Worm (Caenorhabditis elegans) whole organism, L1 larva: ENCODE measurements around the gene Y53F4B.27.

ENCODE experiments used
- efl-3 ChIP-seq: fragments of 200-800 bp; sonication (Bioruptor generic); optimal IDR thresholded peaks from 2 replicates; lab custom pipeline; 2018; ENCODE audit warnings: mild to moderate bottlenecking, missing genetic modification characterization, missing compliant biosample characterization
- fos-1 ChIP-seq: fragments of 150-350 bp; optimal IDR thresholded peaks from 2 replicates; lab custom pipeline; 2014; ENCODE audit warnings: missing biosample characterization, missing genetic modification characterization
- jun-1 ChIP-seq: fragments of 150-350 bp; optimal IDR thresholded peaks from 2 replicates; lab custom pipeline; 2014; ENCODE audit warnings: missing biosample characterization, missing genetic modification reagents, missing genetic modification characterization
- lin-13 ChIP-seq: fragments of 150-350 bp; optimal IDR thresholded peaks from 2 replicates; lab custom pipeline; 2014; ENCODE audit warnings: missing biosample characterization, missing genetic modification reagents, missing genetic modification characterization
- lir-3 ChIP-seq: sonication (generic microtip); optimal IDR thresholded peaks from 2 replicates; lab custom pipeline; 2016; ENCODE audit warnings: mild to moderate bottlenecking, missing genetic modification characterization, moderate library complexity, missing compliant biosample characterization; ENCODE audit not compliant: poor library complexity
- mep-1 ChIP-seq: fragments of 150-350 bp; optimal IDR thresholded peaks from 2 replicates; lab custom pipeline; 2014; ENCODE audit warnings: missing biosample characterization, missing genetic modification characterization
- nhr-11 ChIP-seq: fragments of 150-350 bp; optimal IDR thresholded peaks from 2 replicates; lab custom pipeline; 2014; ENCODE audit warnings: missing biosample characterization, missing genetic modification characterization
- nhr-19 ChIP-seq: fragments of 200-800 bp; sonication (Bioruptor generic); conservative IDR thresholded peaks from 2 replicates; pipeline ENCODE4 v1.3.6; 2022; ENCODE audit warnings: missing genetic modification characterization, missing compliant biosample characterization
- nhr-237 ChIP-seq: fragments of 150-350 bp; optimal IDR thresholded peaks from 2 replicates; lab custom pipeline; 2014; ENCODE audit warnings: missing biosample characterization, missing genetic modification characterization
- pqm-1 ChIP-seq: sonication (generic microtip); optimal IDR thresholded peaks from 3 replicates; lab custom pipeline; 2017; ENCODE audit warnings: missing biosample characterization, missing genetic modification characterization
- vab-15 ChIP-seq: sonication (generic microtip); optimal IDR thresholded peaks from 2 replicates; lab custom pipeline; 2017; ENCODE audit warnings: missing genotype, mild to moderate bottlenecking, missing genetic modification characterization, missing compliant biosample characterization
- zag-1 ChIP-seq: fragments of 150-350 bp; optimal IDR thresholded peaks from 2 replicates; lab custom pipeline; 2014; ENCODE audit warnings: missing biosample characterization, missing genetic modification characterization

DNA sequence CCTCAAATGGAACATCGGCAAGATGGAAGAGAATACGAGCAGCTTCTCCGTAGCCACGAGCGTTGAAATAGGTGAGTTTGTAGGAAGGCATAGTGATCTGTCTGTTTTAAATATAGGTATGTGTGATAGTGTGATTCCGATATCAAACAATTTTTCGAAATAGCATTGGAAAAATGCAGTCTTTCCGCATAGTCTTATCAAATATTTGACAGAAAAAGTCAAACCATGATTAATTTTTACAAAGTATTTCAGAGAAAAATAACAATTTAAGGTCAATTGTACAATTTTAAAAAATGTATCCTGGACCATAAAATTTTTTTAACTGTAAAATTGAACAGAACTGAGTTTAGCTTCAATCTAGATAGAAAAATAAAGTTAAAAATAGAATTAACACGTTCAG, 18.8 kb downstream of the Y53F4B.27 start, which contains the start of gene gst-26:
- no peak for TF ChIP-seq pqm-1 (tag; lab: Kevin White, UChicago)
- no peak for TF ChIP-seq nhr-237 (tag; lab: Kevin White, UChicago)
- no peak for TF ChIP-seq nhr-11
- TF ChIP-seq fos-1 (tag; lab: Kevin White, UChicago): no peak
- no peak for TF ChIP-seq lin-13 (GFP tag; lab: Kevin White, UChicago)
- TF ChIP-seq mep-1 (tag; lab: Kevin White, UChicago): no peak
- TF ChIP-seq efl-3: no peak
- TF ChIP-seq jun-1 (tag; lab: Kevin White, UChicago): no peak
- TF ChIP-seq nhr-19 (GFP tag; lab: Robert Waterston, UW): no peak
- TF ChIP-seq lir-3 (tag; lab: Kevin White, UChicago): no peak
- TF ChIP-seq zag-1 (tag; lab: Kevin White, UChicago): no peak
- no peak for TF ChIP-seq vab-15 (tag; lab: Kevin White, UChicago)
